Worm (Caenorhabditis elegans) whole organism, midembryonic: Measurements from ENCODE around the gene T24C2.5.

Source experiments
- T22C8.4 ChIP-seq: fragments of 200-800 bp; sonication (Bioruptor generic); IDR thresholded peaks from 2 replicates; pipeline ENCODE4 v1.3.6; 2022; ENCODE audit warnings: missing genetic modification characterization, missing compliant biosample characterization
- cog-1 ChIP-seq: sonication (generic microtip); optimal IDR thresholded peaks from 2 replicates; lab custom pipeline; 2016; ENCODE audit warnings: missing genetic modification characterization, missing compliant biosample characterization
- klf-2 ChIP-seq: fragments of 200-800 bp; sonication (Bioruptor generic); conservative IDR thresholded peaks from 2 replicates; pipeline ENCODE4 v1.3.6; 2022; ENCODE audit warnings: missing genetic modification reagents, missing genetic modification characterization, missing compliant biosample characterization
- tab-1 ChIP-seq: fragments of 200-800 bp; sonication (Bioruptor generic); IDR thresholded peaks from 2 replicates; pipeline ENCODE4 v1.3.6; 2022; ENCODE audit warnings: missing genetic modification characterization, missing compliant biosample characterization

DNA sequence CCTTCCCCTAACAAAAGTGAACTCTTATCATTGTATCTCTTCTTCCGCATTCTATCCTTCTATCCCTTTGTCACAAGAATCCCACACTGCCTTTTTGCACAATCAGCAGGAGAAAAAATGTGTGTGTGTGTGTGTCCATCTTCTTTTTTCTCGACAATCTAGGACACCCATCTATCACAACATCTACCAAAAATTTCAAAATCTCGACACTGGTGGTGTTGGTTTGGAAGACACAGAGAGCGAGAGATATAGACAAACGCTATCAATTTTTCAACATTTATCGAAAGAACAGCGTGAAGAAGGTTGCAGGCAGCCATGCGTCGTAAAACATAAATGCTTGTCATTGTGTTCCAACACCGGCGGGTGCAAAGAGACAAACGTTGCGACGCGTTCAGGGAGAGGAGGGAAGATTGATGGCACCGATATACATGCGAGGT is 25.4 kb upstream of the T24C2.5 start:
- TF ChIP-seq klf-2 (no peak), cog-1 (tag; lab: Kevin White, UChicago) (no peak), T22C8.4 (no peak), tab-1 (GFP tag; lab: Robert Waterston, UW) (no peak)
